Fruit fly (Drosophila melanogaster): ENCODE results near the gene CG8478.

CG8478 gene

DNA sequence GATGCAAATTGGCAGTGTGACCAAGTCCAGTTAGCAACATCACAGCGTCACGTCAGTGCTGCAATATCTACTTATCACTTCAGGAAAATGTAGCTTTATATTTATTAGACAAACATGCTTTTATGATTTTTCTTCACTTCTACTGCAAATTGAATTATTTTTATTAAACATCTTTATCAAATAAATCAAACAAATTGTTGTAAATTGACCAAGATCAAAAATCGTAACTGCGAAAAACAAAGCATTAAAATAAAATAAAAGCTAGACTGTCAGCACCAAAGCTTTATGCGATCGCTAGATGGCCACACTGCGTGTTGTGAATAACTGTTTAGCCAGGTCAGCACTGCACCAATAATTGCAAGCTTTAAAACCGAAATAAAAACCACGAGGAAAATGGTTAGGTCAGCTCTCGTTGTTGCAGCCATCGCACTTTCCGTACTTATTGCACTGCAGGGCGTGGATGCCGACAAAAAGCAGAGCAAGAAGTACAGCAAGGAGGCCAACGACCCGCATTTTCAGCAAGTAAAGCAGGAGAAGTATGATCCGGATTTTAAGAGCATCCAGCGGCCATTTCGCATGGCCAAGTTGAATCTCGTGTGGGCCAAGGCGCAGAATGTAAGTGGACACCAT, 27.8 kb downstream of the CG8478 start, which contains the start of the genes CG12945 and CG8507 (continued):
- no peak for TF ChIP-seq CG4730 (GFP tag; IDR thresholded peaks at IDR 0.05)
- TF ChIP-seq CG14050 (GFP tag; IDR thresholded peaks at IDR 0.05), result no peak
- no peak for TF ChIP-seq ro (GFP tag; IDR thresholded peaks at IDR 0.05)
- TF ChIP-seq E2f2 (GFP tag; IDR thresholded peaks at IDR 0.05), result 0 out of 2 replicates have a peak, but pooled peaks have one; percentile 31
- no peak for TF ChIP-seq CG16779 (GFP tag; IDR thresholded peaks at IDR 0.05)
- no peak for TF ChIP-seq Lim3 (GFP tag; IDR thresholded peaks at IDR 0.05)
- no peak for TF ChIP-seq so (GFP tag; IDR thresholded peaks at IDR 0.05)
- TF ChIP-seq seq (GFP tag; IDR thresholded peaks at IDR 0.05), result no peak
- peak; percentile 1 for TF ChIP-seq ems (GFP tag; optimal IDR thresholded peaks at IDR 0.05)
- no peak for TF ChIP-seq kah (GFP tag; optimal IDR thresholded peaks at IDR 0.05)
- peak; percentile 37 for TF ChIP-seq gcm (GFP tag; optimal IDR thresholded peaks at IDR 0.05)
- TF ChIP-seq insv (GFP tag; optimal IDR thresholded peaks at IDR 0.05), result no peak
- TF ChIP-seq Sox100B (GFP tag; optimal IDR thresholded peaks at IDR 0.05), result no peak
- TF ChIP-seq abd-A (tag; optimal IDR thresholded peaks at IDR 0.05), result no peak
- no peak for TF ChIP-seq CG13296 (GFP tag; optimal IDR thresholded peaks at IDR 0.05)
- TF ChIP-seq org-1 (GFP tag; optimal IDR thresholded peaks at IDR 0.05), result no peak
- no peak for TF ChIP-seq cas (GFP tag; IDR thresholded peaks at IDR 0.05)
- peak in 1 of 2 experiments; percentile 47 for TF ChIP-seq tll (GFP tag; optimal IDR thresholded peaks at IDR 0.05)
- TF ChIP-seq CG10431 (GFP tag; optimal IDR thresholded peaks at IDR 0.05), result no peak
- no peak for TF ChIP-seq Jarid2 (GFP tag; optimal IDR thresholded peaks at IDR 0.05)
- TF ChIP-seq stwl (tag; optimal IDR thresholded peaks at IDR 0.05), result peak; percentile 65
- TF ChIP-seq chinmo (GFP tag; IDR thresholded peaks at IDR 0.05; ENCODE audit: partially characterized antibody), result no peak
- no peak for TF ChIP-seq bigmax (GFP tag; optimal IDR thresholded peaks at IDR 0.05)
- no peak for TF ChIP-seq gce (GFP tag; IDR thresholded peaks at IDR 0.05)
- no peak for TF ChIP-seq sens-2 (GFP tag; IDR thresholded peaks at IDR 0.05)
- TF ChIP-seq kay (GFP tag; optimal IDR thresholded peaks at IDR 0.05), result peak; percentile 21
- peak; percentile 55 for TF ChIP-seq pzg (GFP tag; optimal IDR thresholded peaks at IDR 0.05)
- TF ChIP-seq CG8944 (GFP tag; optimal IDR thresholded peaks at IDR 0.05), result no peak
- no peak for TF ChIP-seq crol (GFP tag; IDR thresholded peaks at IDR 0.05)
- TF ChIP-seq fu2 (GFP tag; optimal IDR thresholded peaks at IDR 0.05), result no peak
- TF ChIP-seq ap (GFP tag; IDR thresholded peaks at IDR 0.05), result no peak
- TF ChIP-seq grn (GFP tag; optimal IDR thresholded peaks at IDR 0.05), result no peak
- no peak for TF ChIP-seq pnt (GFP tag; optimal IDR thresholded peaks at IDR 0.05)
- no peak; the same call in 1 of the 2 replicates for TF ChIP-seq CG32532 (GFP tag; IDR thresholded peaks at IDR 0.05)
- no peak for TF ChIP-seq ac (GFP tag; optimal IDR thresholded peaks at IDR 0.05)
- no peak for TF ChIP-seq sqz (GFP tag; optimal IDR thresholded peaks at IDR 0.05)
- no peak for TF ChIP-seq CG17568 (GFP tag; optimal IDR thresholded peaks at IDR 0.05)
- TF ChIP-seq pum (GFP tag; optimal IDR thresholded peaks at IDR 0.05), result peak; percentile 15
- TF ChIP-seq Dip3 (GFP tag; optimal IDR thresholded peaks at IDR 0.05), result peak; percentile 52
- TF ChIP-seq Ravus (GFP tag; IDR thresholded peaks at IDR 0.05), result no peak
- TF ChIP-seq az2 (GFP tag; optimal IDR thresholded peaks at IDR 0.05), result no peak
- TF ChIP-seq HLH54F (GFP tag; optimal IDR thresholded peaks at IDR 0.05), result peak; percentile 33
- TF ChIP-seq CG12236 (GFP tag; optimal IDR thresholded peaks at IDR 0.05), result no peak
- no peak for TF ChIP-seq CG17612 (GFP tag; IDR thresholded peaks at IDR 0.05)
- peak; percentile 40 for TF ChIP-seq CG15514 (GFP tag; optimal IDR thresholded peaks at IDR 0.05)
- TF ChIP-seq nerfin-2 (GFP tag; IDR thresholded peaks at IDR 0.05; ENCODE audit: partially characterized antibody), result no peak
- TF ChIP-seq HLH3B (GFP tag; IDR thresholded peaks at IDR 0.05), result no peak
- TF ChIP-seq Hr51 (GFP tag; optimal IDR thresholded peaks at IDR 0.05), result no peak
- no peak for TF ChIP-seq jing (GFP tag; optimal IDR thresholded peaks at IDR 0.05)
- TF ChIP-seq eyg (GFP tag; optimal IDR thresholded peaks at IDR 0.05), result no peak
- TF ChIP-seq gsb (GFP tag; IDR thresholded peaks at IDR 0.05), result no peak

All from whole organism, embryonic.